Fruit fly (Drosophila melanogaster) whole organism, prepupa: ENCODE data around the gene CG8944.

Experiments used
- CG11762 ChIP-seq: fragments of 200-800 bp; sonication (Bioruptor generic); optimal IDR thresholded peaks from 3 replicates; lab custom pipeline; 2016; ENCODE audit warnings: missing biosample characterization, missing genetic modification characterization; ENCODE audit not compliant: insufficient read depth
- CG11902 ChIP-seq: fragments of 200-800 bp; sonication (Bioruptor generic); optimal IDR thresholded peaks from 3 replicates; lab custom pipeline; 2016; ENCODE audit warnings: missing biosample characterization, missing genetic modification characterization
- CG16779 ChIP-seq: fragments of 200-800 bp; sonication (Bioruptor generic); optimal IDR thresholded peaks from 3 replicates; lab custom pipeline; 2017; ENCODE audit warnings: missing biosample characterization, mild to moderate bottlenecking, missing genetic modification characterization
- CG6276 ChIP-seq: fragments of 200-800 bp; sonication (Bioruptor generic); optimal IDR thresholded peaks from 2 replicates; lab custom pipeline; 2017; ENCODE audit warnings: missing biosample characterization, mild to moderate bottlenecking, missing genetic modification characterization
- CG6808 ChIP-seq: fragments of 200-800 bp; sonication (Bioruptor generic); optimal IDR thresholded peaks from 3 replicates; lab custom pipeline; 2017; ENCODE audit warnings: missing biosample characterization, missing genetic modification characterization, mild to moderate bottlenecking, moderate library complexity, missing genetic modification reagents
- CG6854 ChIP-seq: fragments of 200-800 bp; sonication (Bioruptor generic); optimal IDR thresholded peaks from 2 replicates; lab custom pipeline; 2017; ENCODE audit warnings: missing biosample characterization, mild to moderate bottlenecking, missing genetic modification characterization
- Eip78C ChIP-seq: fragments of 200-800 bp; sonication (Bioruptor generic); peaks from one replicate; lab custom pipeline; 2016; ENCODE audit warnings: missing biosample characterization, missing genetic modification characterization
- Eip93F ChIP-seq: fragments of 200-800 bp; sonication (Bioruptor generic); optimal IDR thresholded peaks from 2 replicates; lab custom pipeline; 2016; ENCODE audit warnings: missing biosample characterization, mild to moderate bottlenecking, missing genetic modification characterization
- Hr39 ChIP-seq: fragments of 200-800 bp; sonication (Bioruptor generic); optimal IDR thresholded peaks from 2 replicates; lab custom pipeline; 2016; ENCODE audit warnings: missing biosample characterization, missing genetic modification characterization
- fd59A ChIP-seq: fragments of 200-800 bp; sonication (Bioruptor generic); optimal IDR thresholded peaks from 2 replicates; lab custom pipeline; 2017; ENCODE audit warnings: missing biosample characterization, mild to moderate bottlenecking, missing genetic modification characterization, missing genetic modification reagents
- fkh ChIP-seq: fragments of 200-800 bp; sonication (Bioruptor generic); optimal IDR thresholded peaks from 3 replicates; lab custom pipeline; 2017; ENCODE audit warnings: missing biosample characterization, mild to moderate bottlenecking, missing genetic modification characterization, moderate library complexity
- lz ChIP-seq: fragments of 200-800 bp; sonication (Bioruptor generic); optimal IDR thresholded peaks from 3 replicates; lab custom pipeline; 2016; ENCODE audit warnings: missing biosample characterization, missing genetic modification characterization
- pdm3 ChIP-seq: fragments of 200-800 bp; sonication (Bioruptor generic); optimal IDR thresholded peaks from 3 replicates; lab custom pipeline; 2016; ENCODE audit warnings: missing biosample characterization, missing genetic modification characterization
- vri ChIP-seq: fragments of 200-800 bp; sonication (Bioruptor generic); optimal IDR thresholded peaks from 3 replicates; lab custom pipeline; 2016; ENCODE audit warnings: missing biosample characterization, mild to moderate bottlenecking, missing genetic modification characterization

dm6 chrX:15712409-15712808 lies 33.6 kb downstream of the CG8944 start, which contains the start of gene HUWE1:
- TF ChIP-seq fkh (no peak), CG11762 (GFP tag; lab: Kevin White, UChicago) (no peak), CG16779 (no peak), CG6276 (no peak), CG6808 (GFP tag; lab: Kevin White, UChicago) (no peak), Hr39 (GFP tag; lab: Kevin White, UChicago) (no peak), Eip93F (GFP tag; lab: Kevin White, UChicago) (no peak), CG6854 (GFP tag; lab: Kevin White, UChicago) (peak; percentile 47), pdm3 (GFP tag; lab: Kevin White, UChicago) (no peak), CG11902 (GFP tag; lab: Kevin White, UChicago) (no peak), Eip78C (GFP tag; lab: Kevin White, UChicago) (no peak), fd59A (no peak), vri (GFP tag; lab: Kevin White, UChicago) (no peak), lz (no peak)
